Fruit fly (Drosophila melanogaster): Measurements from ENCODE around the gene CG6428.
"Not testable (repeated sequence)": the region's sequence is repeated elsewhere in the genome, so short reads cannot be mapped to it uniquely, and the experiment has no call there.

CG6428 gene

DNA sequence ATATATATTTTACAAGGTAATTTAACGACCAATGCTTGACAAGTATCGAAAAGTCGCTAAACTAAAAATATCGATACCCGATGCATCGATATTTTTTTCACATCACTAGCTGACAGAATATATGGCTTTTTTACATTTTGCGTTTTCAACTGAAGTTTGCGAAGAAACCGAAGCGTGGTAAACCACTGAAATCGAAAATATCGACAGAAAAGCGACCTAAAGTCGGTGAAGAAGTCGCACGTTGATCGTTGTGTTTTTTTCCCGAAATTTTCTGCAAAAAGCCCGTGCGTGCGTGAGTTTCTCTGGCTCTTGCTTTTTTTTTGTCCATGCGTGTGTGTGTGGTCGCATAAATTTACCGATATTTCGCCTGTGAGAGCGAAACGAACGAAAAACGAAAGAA, 19.6 kb downstream of the CG6428 start, which contains the start of gene Vap33 (continued):
- TF ChIP-seq tna (GFP tag; IDR thresholded peaks at IDR 0.05; ENCODE audit: partially characterized antibody): peak; percentile 86
- TF ChIP-seq pzg (GFP tag; optimal IDR thresholded peaks at IDR 0.05): peak; percentile 32
- peak; percentile 0 for TF ChIP-seq CG30020 (tag; optimal IDR thresholded peaks at IDR 0.05)
- peak; percentile 87 for TF ChIP-seq CG14860 (GFP tag; IDR thresholded peaks at IDR 0.05; ENCODE audit: partially characterized antibody)
- TF ChIP-seq gem (tag; optimal IDR thresholded peaks at IDR 0.05): no peak
- TF ChIP-seq zfh1 (GFP tag; IDR thresholded peaks at IDR 0.05): no peak
- TF ChIP-seq CG10979 (tag; optimal IDR thresholded peaks at IDR 0.05): no peak
- TF ChIP-seq cad (GFP tag; optimal IDR thresholded peaks at IDR 0.05): no peak
- TF ChIP-seq mld (GFP tag; IDR thresholded peaks at IDR 0.05; ENCODE audit: partially characterized antibody): peak; percentile 82; the same call in 2 of the 3 replicates
- TF ChIP-seq pum (GFP tag; optimal IDR thresholded peaks at IDR 0.05): no peak
- TF ChIP-seq MBD-R2 (GFP tag; IDR thresholded peaks at IDR 0.05): peak; percentile 50
- no peak for TF ChIP-seq seq (GFP tag; IDR thresholded peaks at IDR 0.05)
- TF ChIP-seq jigr1 (GFP tag; IDR thresholded peaks at IDR 0.05): peak; percentile 67; the same call in 1 of the 3 replicates
- TF ChIP-seq Sin3A (optimal IDR thresholded peaks at IDR 0.05): peak; percentile 42
- peak; percentile 2 for TF ChIP-seq YL-1 (GFP tag; optimal IDR thresholded peaks at IDR 0.05)
- peak; percentile 88 for TF ChIP-seq CG34224 (GFP tag; IDR thresholded peaks at IDR 0.05; ENCODE audit: partially characterized antibody)
- no peak for TF ChIP-seq CG12236 (GFP tag; optimal IDR thresholded peaks at IDR 0.05)
- TF ChIP-seq bsh (GFP tag; optimal IDR thresholded peaks at IDR 0.05): peak in 1 of 2 experiments; percentile 11
- peak; percentile 86; the same call in 2 of the 3 replicates for TF ChIP-seq zen2 (GFP tag; IDR thresholded peaks at IDR 0.05; ENCODE audit: partially characterized antibody)
- peak; percentile 93 for TF ChIP-seq hb (GFP tag; IDR thresholded peaks at IDR 0.05; ENCODE audit: partially characterized antibody)
- peak; percentile 89 for TF ChIP-seq chinmo (GFP tag; IDR thresholded peaks at IDR 0.05; ENCODE audit: partially characterized antibody)
- TF ChIP-seq unc-4 (GFP tag; IDR thresholded peaks at IDR 0.05; ENCODE audit: partially characterized antibody): peak; percentile 90
- TF ChIP-seq CG16813 (GFP tag; IDR thresholded peaks at IDR 0.05; ENCODE audit: partially characterized antibody): peak; percentile 92
- TF ChIP-seq Opbp (GFP tag; IDR thresholded peaks at IDR 0.05; ENCODE audit: partially characterized antibody): peak; percentile 89

- not testable (repeated sequence) for TF ChIP-seq CG12769 (tag; optimal IDR thresholded peaks at IDR 0.05); CG12659 (GFP tag; optimal IDR thresholded peaks at IDR 0.05); fd3F (GFP tag; optimal IDR thresholded peaks at IDR 0.05)
These were observed 23.7 kb downstream of the CG6428 start, which contains the start of gene Gem4c for dm6 chrX:3944743-3945142. Gem4c (plus strand) TSS chrX:3945043.

dm6 chrX:3940547-3940946, 27.9 kb downstream of the CG6428 start, which contains the start of gene Gem4b:
Gem4b (plus strand) TSS chrX:3940847.
- TF ChIP-seq cad (GFP tag; optimal IDR thresholded peaks at IDR 0.05); gce (GFP tag; IDR thresholded peaks at IDR 0.05); CG11560 (tag; IDR thresholded peaks at IDR 0.05): not testable (repeated sequence)

dm6 chrX:3936174-3936573, 32.3 kb downstream of the CG6428 start, which contains the start of the genes CG2938 and Glos:
CG2938 (minus strand) TSS chrX:3936469.
Glos (plus strand) TSS chrX:3936517.
- peak; percentile 80 for TF ChIP-seq Scr (GFP tag; IDR thresholded peaks at IDR 0.05; ENCODE audit: partially characterized antibody)
- TF ChIP-seq CG14050 (GFP tag; IDR thresholded peaks at IDR 0.05): no peak
- peak; percentile 62 for TF ChIP-seq Bgb (GFP tag; IDR thresholded peaks at IDR 0.05; ENCODE audit: partially characterized antibody)
- TF ChIP-seq CoRest (tag; optimal IDR thresholded peaks at IDR 0.05): peak; percentile 9
- peak; percentile 28 for TF ChIP-seq stwl (tag; optimal IDR thresholded peaks at IDR 0.05)
- peak; percentile 55 for TF ChIP-seq inv (GFP tag; IDR thresholded peaks at IDR 0.05; ENCODE audit: partially characterized antibody)
- peak; percentile 74; the same call in 2 of the 3 replicates for TF ChIP-seq Opbp (GFP tag; IDR thresholded peaks at IDR 0.05; ENCODE audit: partially characterized antibody)
- peak; percentile 50 for TF ChIP-seq Med (GFP tag)
- peak; percentile 65 for TF ChIP-seq CG7963 (GFP tag; IDR thresholded peaks at IDR 0.05; ENCODE audit: partially characterized antibody)
- peak; percentile 29 for TF ChIP-seq sens (GFP tag)
- TF ChIP-seq CG2712 (tag; optimal IDR thresholded peaks at IDR 0.05): peak; percentile 9
- TF ChIP-seq CG1603 (tag; optimal IDR thresholded peaks at IDR 0.05): peak; percentile 13
- TF ChIP-seq Hr78 (GFP tag; optimal IDR thresholded peaks at IDR 0.05): no peak
- peak; percentile 50 for TF ChIP-seq Sry-δ (GFP tag; optimal IDR thresholded peaks at IDR 0.05)
- TF ChIP-seq tx (GFP tag; optimal IDR thresholded peaks at IDR 0.05): no peak
- TF ChIP-seq CG17186 (GFP tag; optimal IDR thresholded peaks at IDR 0.05): peak; percentile 18
- peak; percentile 68 for TF ChIP-seq bbx (GFP tag; IDR thresholded peaks at IDR 0.05; ENCODE audit: partially characterized antibody)
